Worm (Caenorhabditis elegans): ENCODE data around the gene F14F9.5.

DNA sequence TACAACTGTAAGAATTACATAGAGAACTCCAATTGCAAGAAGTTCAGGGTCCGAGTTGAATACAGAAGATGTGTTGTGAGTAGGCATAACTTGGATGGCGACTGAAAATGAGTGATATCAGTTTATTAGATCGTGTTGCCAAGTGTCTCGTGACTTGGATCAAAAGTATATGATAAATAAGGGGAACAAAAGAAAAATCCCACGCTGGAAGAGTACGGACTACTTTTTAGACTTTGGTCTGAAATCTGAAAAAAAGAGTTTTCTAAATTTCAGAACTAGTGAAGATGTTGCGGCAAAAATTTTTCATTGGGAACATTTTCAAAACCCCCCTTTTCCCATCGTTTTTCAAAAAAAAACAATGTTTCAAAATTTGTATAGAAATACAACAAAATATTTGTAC is 42.7 kb downstream of the F14F9.5 start, which contains the start of gene srt-64:
- TF ChIP-seq saeg-2 (GFP tag; IDR thresholded peaks at IDR 0.05): no peak
- TF ChIP-seq ama-1 (optimal IDR thresholded peaks at IDR 0.05): no peak
- no peak for TF ChIP-seq egl-27 (tag; optimal IDR thresholded peaks at IDR 0.05)
- TF ChIP-seq pqm-1 (tag; optimal IDR thresholded peaks at IDR 0.05): no peak
- no peak for TF ChIP-seq attf-4 (tag; optimal IDR thresholded peaks at IDR 0.05)
- no peak for TF ChIP-seq madf-5 (GFP tag; IDR thresholded peaks at IDR 0.05)
- no peak for TF ChIP-seq dmd-8 (GFP tag; IDR thresholded peaks at IDR 0.05)
- TF ChIP-seq pha-4 (GFP tag; IDR thresholded peaks at IDR 0.05): no peak
- TF ChIP-seq pha-4 (tag; optimal IDR thresholded peaks at IDR 0.05): no peak

All from whole organism, L4 larva.